Worm (Caenorhabditis elegans) whole organism, L4 larva: ENCODE measurements around the gene dmsr-15.
A peak's percentile ranks its signal among the peaks of the same experiment; 100 is the strongest.

Experiments
- ama-1 ChIP-seq: fragments of 150-350 bp; optimal IDR thresholded peaks from 2 replicates; lab custom pipeline; 2014; ENCODE audit warnings: inconsistent platforms, mixed read lengths
- ceh-20 ChIP-seq: fragments of 200-800 bp; sonication (Bioruptor generic); IDR thresholded peaks from 2 replicates; pipeline ENCODE4 v1.3.6; 2022; ENCODE audit warnings: missing genetic modification reagents, missing genetic modification characterization, missing compliant biosample characterization
- hlh-30 ChIP-seq: sonication (generic microtip); optimal IDR thresholded peaks from 2 replicates; lab custom pipeline; 2017; ENCODE audit warnings: antibody characterized with exemption, mild to moderate bottlenecking, missing genetic modification characterization, missing compliant biosample characterization; ENCODE audit not compliant: insufficient read depth
- nhr-25 ChIP-seq: sonication (generic microtip); optimal IDR thresholded peaks from 2 replicates; lab custom pipeline; 2017; ENCODE audit warnings: missing genetic modification characterization, mild to moderate bottlenecking, missing compliant biosample characterization, antibody characterized with exemption, moderate library complexity, borderline replicate concordance; ENCODE audit not compliant: insufficient read depth
- pqm-1 ChIP-seq: sonication (generic microtip); optimal IDR thresholded peaks from 2 replicates; lab custom pipeline; 2017; ENCODE audit warnings: missing biosample characterization, missing genetic modification characterization
- skn-1 ChIP-seq: fragments of 150-350 bp; optimal IDR thresholded peaks from 2 replicates; lab custom pipeline; 2014; ENCODE audit warnings: missing biosample characterization, missing genetic modification characterization
- snpc-4 ChIP-seq: fragments of 150-350 bp; optimal IDR thresholded peaks from 2 replicates; lab custom pipeline; 2014; ENCODE audit warnings: missing biosample characterization, missing genetic modification characterization
- tag-97 ChIP-seq: fragments of 200-800 bp; sonication (Bioruptor generic); IDR thresholded peaks from 2 replicates; pipeline ENCODE4 v1.3.6; 2022; ENCODE audit warnings: missing genetic modification characterization, missing compliant biosample characterization

DNA sequence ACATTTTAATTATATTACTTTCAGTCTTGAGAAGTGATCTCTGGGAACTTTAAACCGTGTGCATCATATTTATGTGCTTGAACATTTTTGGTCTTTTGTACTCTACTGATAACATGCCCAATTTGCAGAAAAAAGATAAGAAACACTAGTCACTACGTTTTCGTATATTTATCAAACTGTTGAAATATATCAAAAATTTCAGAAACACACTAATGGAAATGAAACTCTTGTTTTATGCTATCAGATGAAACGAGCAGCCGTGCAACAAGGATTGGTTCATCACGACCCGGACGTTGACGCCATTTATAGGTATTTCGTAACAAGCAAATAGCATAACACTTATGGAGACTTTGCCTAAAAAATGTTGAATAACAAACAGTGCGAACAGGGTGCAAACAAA, 5.3 kb downstream of the dmsr-15 start:
- TF ChIP-seq pqm-1 (tag; lab: Kevin White, UChicago) (peak; percentile 93), ama-1 (lab: Kevin White, UChicago) (no peak), skn-1 (tag; lab: Kevin White, UChicago) (no peak), hlh-30 (no peak), nhr-25 (tag; lab: Kevin White, UChicago) (no peak), tag-97 (GFP tag; lab: Robert Waterston, UW) (no peak), ceh-20 (GFP tag; lab: Robert Waterston, UW) (no peak), snpc-4 (tag; lab: Kevin White, UChicago) (no peak)
